Fruit fly (Drosophila melanogaster): ENCODE data around the gene Rb97D.

Rb97D gene

dm6 chr3R:26866577-26867456 lies 8.7 kb downstream of the Rb97D start, which contains the start of the genes ball and His2Av (continued):
- peak; percentile 71 for TF ChIP-seq CG18476 (GFP tag; optimal IDR thresholded peaks at IDR 0.05)
- TF ChIP-seq vnd (GFP tag; IDR thresholded peaks at IDR 0.05; ENCODE audit: partially characterized antibody) = peak; percentile 82
- TF ChIP-seq eve (GFP tag; optimal IDR thresholded peaks at IDR 0.05) = no peak
- peak; percentile 84 for TF ChIP-seq nmo (GFP tag; optimal IDR thresholded peaks at IDR 0.05)
- 0 out of 3 replicates have a peak, but pooled peaks have one; percentile 54 for TF ChIP-seq mld (GFP tag; IDR thresholded peaks at IDR 0.05; ENCODE audit: partially characterized antibody)
- peak; percentile 85 for TF ChIP-seq CG18599 (GFP tag; optimal IDR thresholded peaks at IDR 0.05)
- peak; percentile 83 for TF ChIP-seq HLH4C (GFP tag; IDR thresholded peaks at IDR 0.05; ENCODE audit: partially characterized antibody)
- peak; percentile 49 for TF ChIP-seq kay (GFP tag; optimal IDR thresholded peaks at IDR 0.05)
- peak; percentile 76 for TF ChIP-seq CG17568 (GFP tag; optimal IDR thresholded peaks at IDR 0.05)
- TF ChIP-seq Rx (GFP tag; IDR thresholded peaks at IDR 0.05) = peak; percentile 70
- peak; percentile 51; the same call in 1 of the 2 replicates for TF ChIP-seq GATAe (GFP tag; conservative IDR thresholded peaks at IDR 0.05)
- TF ChIP-seq cato (GFP tag; optimal IDR thresholded peaks at IDR 0.05; ENCODE audit: borderline replicate concordance) = peak; percentile 47
- TF ChIP-seq lilli (GFP tag; optimal IDR thresholded peaks at IDR 0.05) = peak; percentile 95
- peak; percentile 67 for TF ChIP-seq sqz (GFP tag; optimal IDR thresholded peaks at IDR 0.05)
- peak; percentile 79 for TF ChIP-seq CG9817 (tag; optimal IDR thresholded peaks at IDR 0.05)
- TF ChIP-seq CkIIα-i1 (GFP tag; IDR thresholded peaks at IDR 0.05) = no peak
- TF ChIP-seq sr (GFP tag; IDR thresholded peaks at IDR 0.05) = no peak
- peak; percentile 79 for TF ChIP-seq crc (GFP tag; optimal IDR thresholded peaks at IDR 0.05)
- TF ChIP-seq Abd-B (GFP tag; optimal IDR thresholded peaks at IDR 0.05) = peak; percentile 66
- peak; percentile 84 for TF ChIP-seq E2f2 (GFP tag; IDR thresholded peaks at IDR 0.05)
- peak; percentile 88 for TF ChIP-seq CG12391 (tag; optimal IDR thresholded peaks at IDR 0.05)
- TF ChIP-seq grau (tag; optimal IDR thresholded peaks at IDR 0.05) = peak; percentile 74
- TF ChIP-seq CG4820 (GFP tag; optimal IDR thresholded peaks at IDR 0.05) = peak; percentile 81
- TF ChIP-seq CG4707 (GFP tag; optimal IDR thresholded peaks at IDR 0.05) = peak; percentile 4
- peak; percentile 71 for TF ChIP-seq Taf1 (GFP tag; IDR thresholded peaks at IDR 0.05)
- peak; percentile 74 for TF ChIP-seq ranshi (GFP tag; IDR thresholded peaks at IDR 0.05)
- peak; percentile 91 for TF ChIP-seq CG32532 (GFP tag; IDR thresholded peaks at IDR 0.05)
- TF ChIP-seq CG17328 (GFP tag; IDR thresholded peaks at IDR 0.05) = peak; percentile 84
- TF ChIP-seq gsb (GFP tag; IDR thresholded peaks at IDR 0.05) = peak; percentile 77
- peak; percentile 81 for TF ChIP-seq Sox102F (GFP tag; optimal IDR thresholded peaks at IDR 0.05)
- peak; percentile 59 for TF ChIP-seq slou (GFP tag; optimal IDR thresholded peaks at IDR 0.05)
- peak; percentile 71 for TF ChIP-seq CrebB (tag; optimal IDR thresholded peaks at IDR 0.05)
- TF ChIP-seq gfzf (GFP tag; optimal IDR thresholded peaks at IDR 0.05) = peak; percentile 48
- TF ChIP-seq ac (GFP tag; optimal IDR thresholded peaks at IDR 0.05) = peak; percentile 52
- TF ChIP-seq zen (tag; optimal IDR thresholded peaks at IDR 0.05) = peak; percentile 67
- TF ChIP-seq CG6654 (GFP tag; optimal IDR thresholded peaks at IDR 0.05) = peak; percentile 38
- 0 out of 3 replicates have a peak, but pooled peaks have one; percentile 29 for TF ChIP-seq CG2199 (GFP tag; IDR thresholded peaks at IDR 0.05)
- TF ChIP-seq CG17186 (GFP tag; optimal IDR thresholded peaks at IDR 0.05) = peak; percentile 83
- TF ChIP-seq CG18764 (GFP tag; optimal IDR thresholded peaks at IDR 0.05) = peak; percentile 80
- peak; percentile 60 for TF ChIP-seq CG10274 (GFP tag; optimal IDR thresholded peaks at IDR 0.05)
- TF ChIP-seq Dek (tag; optimal IDR thresholded peaks at IDR 0.05) = peak; percentile 70
- peak; percentile 70 for TF ChIP-seq CG3281 (GFP tag; optimal IDR thresholded peaks at IDR 0.05)
- TF ChIP-seq Hmx (GFP tag; optimal IDR thresholded peaks at IDR 0.05) = peak; percentile 27
- peak; percentile 87 for TF ChIP-seq hkb (optimal IDR thresholded peaks at IDR 0.05)
- TF ChIP-seq hkb (GFP tag; IDR thresholded peaks at IDR 0.05) = peak; percentile 84
- TF ChIP-seq CG11398 (GFP tag; optimal IDR thresholded peaks at IDR 0.05) = peak; percentile 79
- TF ChIP-seq fd102C (GFP tag; optimal IDR thresholded peaks at IDR 0.05) = peak; percentile 58
- TF ChIP-seq Dp (GFP tag; optimal IDR thresholded peaks at IDR 0.05) = peak; percentile 67
